Worm (Caenorhabditis elegans) whole organism, L2 larva: Measurements from ENCODE around the gene Y48A6B.14.

ENCODE experiments used
- ZK546.5 ChIP-seq: sonication (generic microtip); optimal IDR thresholded peaks from 2 replicates; lab custom pipeline; 2017; ENCODE audit warnings: missing biosample characterization, missing genetic modification characterization
- elt-1 ChIP-seq: fragments of 150-350 bp; optimal IDR thresholded peaks from 2 replicates; lab custom pipeline; 2014; ENCODE audit warnings: missing biosample characterization, missing genetic modification characterization
- lin-11 ChIP-seq: fragments of 150-350 bp; sonication (generic microtip); optimal IDR thresholded peaks from 2 replicates; lab custom pipeline; 2014; ENCODE audit warnings: missing biosample characterization, missing genetic modification characterization, inconsistent platforms, mixed read lengths
- lin-39 ChIP-seq: fragments of 150-350 bp; optimal IDR thresholded peaks from 2 replicates; lab custom pipeline; 2014; ENCODE audit warnings: missing biosample characterization, missing genetic modification reagents, missing genetic modification characterization
- lsy-2 ChIP-seq, 2 experiments: fragments of 150-350 bp in 1 of 2; sonication (generic microtip) in 1 of 2; optimal IDR thresholded peaks; 2 replicates each; lab custom pipeline; 2014 to 2017; ENCODE audit warnings: missing biosample characterization in 2 of 2, missing genetic modification characterization in 2 of 2
- mbf-1 ChIP-seq: sonication (generic microtip); optimal IDR thresholded peaks from 2 replicates; lab custom pipeline; 2017; ENCODE audit warnings: missing biosample characterization, missing genetic modification characterization
- mdl-1 ChIP-seq, 2 experiments: fragments of 150-350 bp in 1 of 2; sonication (generic microtip) in 1 of 2; optimal IDR thresholded peaks; 2 replicates each; lab custom pipeline; 2017; ENCODE audit warnings: missing biosample characterization in 2 of 2, missing genetic modification characterization in 2 of 2
- nhr-129 ChIP-seq: fragments of 150-350 bp; optimal IDR thresholded peaks from 2 replicates; lab custom pipeline; 2014; ENCODE audit warnings: missing biosample characterization, missing genetic modification characterization
- nhr-21 ChIP-seq: fragments of 150-350 bp; optimal IDR thresholded peaks from 2 replicates; lab custom pipeline; 2014; ENCODE audit warnings: missing biosample characterization, missing genetic modification characterization
- unc-55 ChIP-seq: fragments of 150-350 bp; sonication (generic microtip); optimal IDR thresholded peaks from 3 replicates; lab custom pipeline; 2014; ENCODE audit warnings: missing biosample characterization, missing genetic modification reagents, missing genetic modification characterization
- unc-62 ChIP-seq: fragments of 150-350 bp; optimal IDR thresholded peaks from 2 replicates; lab custom pipeline; 2014; ENCODE audit warnings: missing biosample characterization, missing genetic modification reagents, missing genetic modification characterization
- ztf-11 ChIP-seq: sonication (generic microtip); optimal IDR thresholded peaks from 2 replicates; lab custom pipeline; 2017; ENCODE audit warnings: missing biosample characterization, missing genetic modification characterization

ce11 chrIII:10994085-10994484 is 37.3 kb upstream of the Y48A6B.14 start:
- TF ChIP-seq ZK546.5 (tag; lab: Kevin White, UChicago) (no peak), lsy-2 (tag; optimal IDR thresholded peaks at IDR 0.05; lab: Kevin White, UChicago) (no peak), ztf-11 (no peak), nhr-21 (no peak), mdl-1 (tag; optimal IDR thresholded peaks at IDR 0.05; lab: Kevin White, UChicago) (no peak), lin-11 (no peak), elt-1 (no peak), mbf-1 (tag; lab: Kevin White, UChicago) (no peak), unc-62 (GFP tag; lab: Kevin White, UChicago) (no peak), unc-55 (GFP tag; lab: Kevin White, UChicago) (no peak), nhr-129 (tag; lab: Kevin White, UChicago) (no peak), lin-39 (tag; lab: Kevin White, UChicago) (no peak)
